Fruit fly (Drosophila melanogaster) S2 (cell line): Measurements from ENCODE around the gene AP-1mu.

Experiments used
- CG8478 ChIP-seq: fragments of >200 bp; optimal IDR thresholded peaks from 2 replicates; lab custom pipeline; 2018
- CTCF ChIP-seq, 2 experiments: fragments of >200 bp; optimal IDR thresholded peaks; 2 replicates each; lab custom pipeline; 2018

DNA sequence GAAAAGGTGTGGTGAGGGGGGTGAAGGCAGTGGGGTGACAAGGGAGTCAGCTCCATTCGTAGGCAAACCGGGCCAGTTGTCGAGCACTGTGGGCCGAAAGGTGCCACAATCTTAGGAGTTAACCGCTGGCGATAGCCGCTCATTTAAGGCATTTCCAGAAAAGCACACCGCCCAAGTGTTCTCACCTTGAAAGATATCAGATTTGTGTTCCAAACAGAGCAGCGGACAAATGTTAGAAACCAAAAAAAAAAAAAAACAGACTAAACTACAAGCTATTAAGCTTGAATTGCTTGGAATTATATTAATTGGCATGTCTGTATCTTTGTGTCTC lies 34.9 kb upstream of the AP-1mu start:
- TF ChIP-seq CG8478 (no peak), CTCF (optimal IDR thresholded peaks at IDR 0.05; lab: Kevin White, UChicago) (no peak)
